Worm (Caenorhabditis elegans) whole organism, L3 larva: Measurements from ENCODE around the gene ddo-2.

Experiments
- aly-2 ChIP-seq: fragments of 150-350 bp; optimal IDR thresholded peaks from 2 replicates; lab custom pipeline; 2014; ENCODE audit warnings: missing biosample characterization, missing genetic modification characterization
- elt-2 ChIP-seq: sonication (generic microtip); optimal IDR thresholded peaks from 2 replicates; lab custom pipeline; 2016; ENCODE audit warnings: missing genetic modification reagents, mild to moderate bottlenecking, missing genetic modification characterization, missing compliant biosample characterization
- fkh-10 ChIP-seq: sonication (generic microtip); optimal IDR thresholded peaks from 2 replicates; lab custom pipeline; 2017; ENCODE audit warnings: missing biosample characterization, missing genetic modification reagents, missing genetic modification characterization
- fkh-2 ChIP-seq: fragments of 150-350 bp; optimal IDR thresholded peaks from 2 replicates; lab custom pipeline; 2014; ENCODE audit warnings: missing biosample characterization, missing genetic modification reagents, missing genetic modification characterization
- nhr-11 ChIP-seq: fragments of 150-350 bp; optimal IDR thresholded peaks from 2 replicates; lab custom pipeline; 2014; ENCODE audit warnings: missing biosample characterization, missing genetic modification characterization
- nhr-23 ChIP-seq: fragments of 150-350 bp; optimal IDR thresholded peaks from 2 replicates; lab custom pipeline; 2014; ENCODE audit warnings: missing biosample characterization, missing genetic modification reagents, missing genetic modification characterization
- nhr-237 ChIP-seq: fragments of 150-350 bp; optimal IDR thresholded peaks from 2 replicates; lab custom pipeline; 2014; ENCODE audit warnings: missing biosample characterization, missing genetic modification characterization
- ztf-11 ChIP-seq: fragments of 150-350 bp; optimal IDR thresholded peaks from 2 replicates; lab custom pipeline; 2014; ENCODE audit warnings: missing biosample characterization, missing genetic modification characterization

DNA sequence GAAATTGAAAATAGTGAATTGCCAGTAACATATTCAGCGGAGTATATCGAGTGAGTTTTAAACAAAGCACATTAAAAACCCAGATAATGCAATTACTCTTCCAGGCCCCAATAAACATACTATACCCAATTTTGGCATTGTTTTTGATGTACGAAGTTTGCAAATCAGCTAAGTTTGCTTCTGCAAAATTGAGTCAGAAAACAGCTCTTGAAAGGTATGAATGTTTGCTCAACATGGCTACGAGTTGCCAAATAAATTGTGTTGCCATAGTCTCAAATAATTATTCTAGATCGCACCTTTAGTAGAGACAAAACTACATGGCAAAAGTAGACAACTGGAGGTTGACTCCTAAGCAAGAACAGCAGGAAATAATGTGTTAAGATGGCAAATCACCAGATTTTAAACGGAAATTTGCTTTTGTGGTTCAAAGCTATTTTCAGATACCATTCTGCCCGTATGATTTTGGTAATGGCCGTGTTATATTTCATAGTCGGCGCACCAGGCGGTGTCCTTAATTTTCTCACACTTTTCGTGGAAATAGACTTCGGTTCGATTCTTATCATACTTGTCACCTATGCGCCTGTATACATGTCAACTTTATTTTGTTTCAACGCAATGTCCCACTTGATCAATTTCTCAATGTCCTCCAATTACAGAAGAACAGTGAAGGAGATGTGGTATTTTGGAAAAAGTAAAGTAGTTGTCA lies 2.9 kb downstream of the ddo-2 start:
- TF ChIP-seq nhr-23: peak; percentile 6
- no peak for TF ChIP-seq nhr-11 (tag; lab: Kevin White, UChicago)
- TF ChIP-seq ztf-11: no peak
- no peak for TF ChIP-seq fkh-10 (GFP tag; lab: Kevin White, UChicago)
- TF ChIP-seq fkh-2: no peak
- no peak for TF ChIP-seq aly-2
- TF ChIP-seq nhr-237 (tag; lab: Kevin White, UChicago): no peak
- TF ChIP-seq elt-2 (tag; lab: Kevin White, UChicago): peak; percentile 42
